Worm (Caenorhabditis elegans) whole organism, young adult: ENCODE data around the gene aly-2.

ENCODE experiments used
- F39B2.1 ChIP-seq: fragments of 200-800 bp; sonication (Bioruptor generic); IDR thresholded peaks from 2 replicates; pipeline ENCODE4 v1.3.6; 2022; ENCODE audit warnings: missing genetic modification reagents, missing genetic modification characterization, missing compliant biosample characterization
- F49E8.2 ChIP-seq: sonication (generic microtip); optimal IDR thresholded peaks from 3 replicates; lab custom pipeline; 2017; ENCODE audit warnings: missing genetic modification characterization, mild to moderate bottlenecking, missing compliant biosample characterization, antibody characterized with exemption, moderate library complexity; ENCODE audit not compliant: insufficient read depth
- F55B11.4 ChIP-seq: sonication (generic microtip); optimal IDR thresholded peaks from 2 replicates; lab custom pipeline; 2016; ENCODE audit warnings: missing compliant biosample characterization, missing genetic modification characterization, borderline replicate concordance; ENCODE audit not compliant: insufficient read depth
- F57A8.1 ChIP-seq: fragments of 200-800 bp; sonication (Bioruptor generic); optimal IDR thresholded peaks from 2 replicates; lab custom pipeline; 2018; ENCODE audit warnings: mild to moderate bottlenecking, missing genetic modification characterization, moderate library complexity, missing compliant biosample characterization
- F57C9.4 ChIP-seq: sonication (generic microtip); optimal IDR thresholded peaks from 2 replicates; lab custom pipeline; 2017; ENCODE audit warnings: mild to moderate bottlenecking, missing genetic modification characterization, missing compliant biosample characterization
- T26A5.8 ChIP-seq: sonication (generic microtip); optimal IDR thresholded peaks from 2 replicates; lab custom pipeline; 2016; ENCODE audit warnings: missing genetic modification characterization, missing compliant biosample characterization
- Y53G8AR.9 ChIP-seq: fragments of 200-800 bp; sonication (Bioruptor generic); conservative IDR thresholded peaks from 2 replicates; pipeline ENCODE4 v1.3.6; 2022; ENCODE audit warnings: missing genetic modification reagents, missing genetic modification characterization, missing compliant biosample characterization
- Y56A3A.18 ChIP-seq: fragments of 200-800 bp; sonication (Bioruptor generic); IDR thresholded peaks from 2 replicates; pipeline ENCODE4 v1.3.6; 2022; ENCODE audit warnings: missing genetic modification reagents, missing genetic modification characterization, missing compliant biosample characterization
- Y67H2A.10 ChIP-seq: fragments of 200-800 bp; sonication (Bioruptor generic); conservative IDR thresholded peaks from 2 replicates; pipeline ENCODE4 v1.3.6; 2022; ENCODE audit warnings: missing genetic modification reagents, missing genetic modification characterization, missing compliant biosample characterization
- aptf-2 ChIP-seq: fragments of 200-800 bp; sonication (Bioruptor generic); conservative IDR thresholded peaks from 2 replicates; pipeline ENCODE4 v1.3.6; 2022; ENCODE audit warnings: missing genetic modification reagents, missing genetic modification characterization, missing compliant biosample characterization
- atf-7 ChIP-seq: sonication (generic microtip); optimal IDR thresholded peaks from 2 replicates; lab custom pipeline; 2017; ENCODE audit warnings: mild to moderate bottlenecking, missing genetic modification characterization, missing compliant biosample characterization
- attf-5 ChIP-seq: fragments of 200-800 bp; sonication (Bioruptor generic); optimal IDR thresholded peaks from 2 replicates; lab custom pipeline; 2018; ENCODE audit warnings: mild to moderate bottlenecking, missing genetic modification characterization, missing compliant biosample characterization
- ceh-100 ChIP-seq: fragments of 200-800 bp; sonication (Bioruptor generic); IDR thresholded peaks from 2 replicates; pipeline ENCODE4 v1.3.6; 2022; ENCODE audit warnings: missing genetic modification reagents, missing genetic modification characterization, missing compliant biosample characterization
- die-1 ChIP-seq: sonication (generic microtip); optimal IDR thresholded peaks from 2 replicates; lab custom pipeline; 2016; ENCODE audit warnings: missing genotype, mild to moderate bottlenecking, missing genetic modification characterization, missing compliant biosample characterization
- hlh-12 ChIP-seq: sonication (generic microtip); optimal IDR thresholded peaks from 2 replicates; lab custom pipeline; 2016; ENCODE audit warnings: missing genetic modification characterization, missing compliant biosample characterization
- lin-40 ChIP-seq: sonication (generic microtip); optimal IDR thresholded peaks from 2 replicates; lab custom pipeline; 2016; ENCODE audit warnings: missing genetic modification characterization, mild to moderate bottlenecking, missing compliant biosample characterization, missing genotype, missing genetic modification reagents
- lsy-27 ChIP-seq: sonication (generic microtip); optimal IDR thresholded peaks from 2 replicates; lab custom pipeline; 2017; ENCODE audit warnings: missing genetic modification characterization, mild to moderate bottlenecking, missing compliant biosample characterization, antibody characterized with exemption, missing genotype, borderline replicate concordance; ENCODE audit not compliant: insufficient read depth
- mcd-1 ChIP-seq: fragments of 200-800 bp; sonication (Bioruptor generic); IDR thresholded peaks from 2 replicates; pipeline ENCODE4 v1.3.6; 2022; ENCODE audit warnings: missing genetic modification reagents, missing genetic modification characterization, missing compliant biosample characterization
- mes-4 ChIP-seq: sonication (generic microtip); optimal IDR thresholded peaks from 2 replicates; lab custom pipeline; 2016; ENCODE audit warnings: missing genotype, missing genetic modification characterization, missing compliant biosample characterization
- nhr-179 ChIP-seq: sonication (generic microtip); optimal IDR thresholded peaks from 2 replicates; lab custom pipeline; 2016; ENCODE audit warnings: mild to moderate bottlenecking, missing genetic modification characterization, missing compliant biosample characterization
- nhr-27 ChIP-seq: fragments of 200-800 bp; sonication (Bioruptor generic); optimal IDR thresholded peaks from 2 replicates; lab custom pipeline; 2018; ENCODE audit warnings: mild to moderate bottlenecking, missing genetic modification characterization, moderate library complexity, missing compliant biosample characterization
- nhr-80 ChIP-seq: sonication (generic microtip); optimal IDR thresholded peaks from 2 replicates; lab custom pipeline; 2016; ENCODE audit warnings: missing genetic modification characterization, missing compliant biosample characterization
- rcor-1 ChIP-seq: fragments of 200-800 bp; sonication (Bioruptor generic); IDR thresholded peaks from 2 replicates; pipeline ENCODE4 v1.3.6; 2022; ENCODE audit warnings: missing genetic modification reagents, missing genetic modification characterization, missing compliant biosample characterization
- repo-1 ChIP-seq: sonication (generic microtip); optimal IDR thresholded peaks from 2 replicates; lab custom pipeline; 2017; ENCODE audit warnings: mild to moderate bottlenecking, missing genetic modification characterization, missing compliant biosample characterization
- rpc-1 ChIP-seq, 2 experiments: fragments of 150-350 bp in 1 of 2; sonication (generic microtip) in 1 of 2; optimal IDR thresholded peaks; 2 replicates each; lab custom pipeline; 2014 to 2018; ENCODE audit warnings: missing biosample characterization in 1 of 2, missing genetic modification characterization in 1 of 2, missing genetic modification reagents in 1 of 2, missing genotype in 1 of 2
- snpc-1.3 ChIP-seq: sonication (generic microtip); optimal IDR thresholded peaks from 2 replicates; lab custom pipeline; 2017; ENCODE audit warnings: missing genetic modification characterization, mild to moderate bottlenecking, missing compliant biosample characterization, antibody characterized with exemption, moderate library complexity, missing genotype, missing genetic modification reagents; ENCODE audit not compliant: insufficient read depth
- snpc-3.4 ChIP-seq: sonication (generic microtip); optimal IDR thresholded peaks from 2 replicates; lab custom pipeline; 2017; ENCODE audit warnings: missing genetic modification characterization, mild to moderate bottlenecking, missing compliant biosample characterization, antibody characterized with exemption, moderate library complexity, missing genotype, missing genetic modification reagents
- snpc-4 ChIP-seq, 5 experiments: fragments of 150-350 bp in 1 of 5; sonication (generic microtip) in 4 of 5; optimal IDR thresholded peaks; 2 replicates each; lab custom pipeline; 2014 to 2018; ENCODE audit warnings: missing genetic modification characterization in 5 of 5, missing biosample characterization in 3 of 5, antibody characterized with exemption in 2 of 5, mild to moderate bottlenecking in 2 of 5, missing compliant biosample characterization in 2 of 5, missing genotype in 2 of 5, moderate library complexity in 2 of 5, missing genetic modification reagents in 1 of 5
- unc-130 ChIP-seq: sonication (generic microtip); optimal IDR thresholded peaks from 2 replicates; lab custom pipeline; 2016; ENCODE audit warnings: missing genetic modification reagents, missing genetic modification characterization, missing compliant biosample characterization
- ztf-18 ChIP-seq: sonication (generic microtip); optimal IDR thresholded peaks from 2 replicates; lab custom pipeline; 2016; ENCODE audit warnings: missing genotype, mild to moderate bottlenecking, missing genetic modification characterization, missing compliant biosample characterization
- ztf-6 ChIP-seq: fragments of 200-800 bp; sonication (Bioruptor generic); IDR thresholded peaks from 2 replicates; pipeline ENCODE4 v1.3.6; 2022; ENCODE audit warnings: missing genetic modification reagents, missing genetic modification characterization, missing compliant biosample characterization

aly-2 gene

ce11 chrIV:9104071-9105016 is 42.9 kb upstream of the aly-2 start, which contains the start of the genes C01F6.14 and fem-3:
Gene C01F6.14 (minus strand): TSS chrIV:9104121.
Gene fem-3 (plus strand): TSS chrIV:9104966.
- TF ChIP-seq F39B2.1 (GFP tag; lab: Robert Waterston, UW) (no peak), nhr-179 (tag; lab: Kevin White, UChicago) (no peak), unc-130 (GFP tag; lab: Kevin White, UChicago) (no peak)

- TF ChIP-seq snpc-3.4 (tag; lab: Kevin White, UChicago) (peak; percentile 4), F55B11.4 (tag; lab: Kevin White, UChicago) (no peak), F57C9.4 (no peak), repo-1 (tag; lab: Kevin White, UChicago) (no peak), die-1 (tag; lab: Kevin White, UChicago) (no peak), T26A5.8 (tag; lab: Kevin White, UChicago) (no peak), ztf-18 (no peak), aptf-2 (no peak), F49E8.2 (tag; lab: Kevin White, UChicago) (no peak), hlh-12 (tag; lab: Kevin White, UChicago) (no peak), Y67H2A.10 (GFP tag; lab: Robert Waterston, UW) (no peak), ztf-6 (GFP tag; lab: Robert Waterston, UW) (no peak), Y56A3A.18 (no peak), atf-7 (tag; lab: Kevin White, UChicago) (no peak), nhr-179 (tag; lab: Kevin White, UChicago) (no peak), ceh-100 (GFP tag; lab: Robert Waterston, UW) (no peak), rpc-1 (optimal IDR thresholded peaks at IDR 0.05; lab: Kevin White, UChicago) (no peak), rpc-1 (tag; optimal IDR thresholded peaks at IDR 0.05; lab: Kevin White, UChicago) (no peak), lin-40 (tag; lab: Kevin White, UChicago) (no peak), snpc-4 (GFP tag; optimal IDR thresholded peaks at IDR 0.05; lab: Kevin White, UChicago) (no peak), snpc-4 (tag; optimal IDR thresholded peaks at IDR 0.05; lab: Kevin White, UChicago) (peak in 1 of 4 experiments; percentile 18), mes-4 (tag; lab: Kevin White, UChicago) (no peak), Y53G8AR.9 (GFP tag; lab: Robert Waterston, UW) (no peak), mcd-1 (GFP tag; lab: Robert Waterston, UW) (no peak; the same call in 1 of the 2 replicates), nhr-80 (tag; lab: Kevin White, UChicago) (peak; percentile 15), F57A8.1 (GFP tag; lab: Kevin White, UChicago) (no peak), lsy-27 (tag; lab: Kevin White, UChicago) (no peak), attf-5 (GFP tag; lab: Kevin White, UChicago) (peak; percentile 43), nhr-27 (no peak), snpc-1.3 (tag; lab: Kevin White, UChicago) (no peak)
- TF ChIP-seq, all 124 proteins: peak for 4
Measured at ce11 chrIV:9107464-9107863, 39.8 kb upstream of the aly-2 start.

- TF ChIP-seq rcor-1 (GFP tag; lab: Robert Waterston, UW) = no peak
Measured at ce11 chrIV:9108631-9109030, 38.6 kb upstream of the aly-2 start, which contains the start of gene aly-1. Gene aly-1 (plus strand): TSS chrIV:9108931.
